Worm (Caenorhabditis elegans) whole organism, L2 larva: ENCODE results near the gene str-204.

Source experiments
- C34F6.9 ChIP-seq: fragments of 150-350 bp; optimal IDR thresholded peaks from 2 replicates; lab custom pipeline; 2014; ENCODE audit warnings: missing biosample characterization, missing genetic modification characterization
- F13H6.1 ChIP-seq: sonication (generic microtip); optimal IDR thresholded peaks from 2 replicates; lab custom pipeline; 2016; ENCODE audit warnings: missing genetic modification characterization, missing compliant biosample characterization
- R02D3.7 ChIP-seq: fragments of 150-350 bp; optimal IDR thresholded peaks from 2 replicates; lab custom pipeline; 2014; ENCODE audit warnings: missing biosample characterization, missing genetic modification characterization
- Y55F3AM.14 ChIP-seq: fragments of 200-800 bp; sonication (Bioruptor generic); optimal IDR thresholded peaks from 2 replicates; lab custom pipeline; 2018; ENCODE audit warnings: mild to moderate bottlenecking, missing genetic modification characterization, missing compliant biosample characterization
- ZK546.5 ChIP-seq: sonication (generic microtip); optimal IDR thresholded peaks from 2 replicates; lab custom pipeline; 2017; ENCODE audit warnings: missing biosample characterization, missing genetic modification characterization
- ama-1 ChIP-seq: fragments of 150-350 bp; optimal IDR thresholded peaks from 2 replicates; lab custom pipeline; 2018; ENCODE audit warnings: inconsistent platforms
- blmp-1 ChIP-seq: sonication (generic microtip); optimal IDR thresholded peaks from 2 replicates; lab custom pipeline; 2017; ENCODE audit warnings: missing genetic modification characterization, mild to moderate bottlenecking, missing compliant biosample characterization, antibody characterized with exemption, moderate library complexity; ENCODE audit not compliant: insufficient read depth
- ceh-16 ChIP-seq: fragments of 150-350 bp; optimal IDR thresholded peaks from 2 replicates; lab custom pipeline; 2014; ENCODE audit warnings: missing biosample characterization, missing genetic modification characterization
- dmd-4 ChIP-seq: sonication (generic microtip); optimal IDR thresholded peaks from 2 replicates; lab custom pipeline; 2017; ENCODE audit warnings: missing biosample characterization, missing genetic modification characterization
- elt-1 ChIP-seq: fragments of 150-350 bp; optimal IDR thresholded peaks from 2 replicates; lab custom pipeline; 2014; ENCODE audit warnings: missing biosample characterization, missing genetic modification characterization
- elt-3 ChIP-seq: sonication (generic microtip); optimal IDR thresholded peaks from 2 replicates; lab custom pipeline; 2017; ENCODE audit warnings: missing biosample characterization, missing genetic modification characterization
- fos-1 ChIP-seq: fragments of 150-350 bp; optimal IDR thresholded peaks from 2 replicates; lab custom pipeline; 2014; ENCODE audit warnings: missing biosample characterization, missing genetic modification characterization
- gmeb-1 ChIP-seq: fragments of 150-350 bp; optimal IDR thresholded peaks from 2 replicates; lab custom pipeline; 2014; ENCODE audit warnings: missing biosample characterization, missing genetic modification characterization
- lin-13 ChIP-seq: fragments of 150-350 bp; optimal IDR thresholded peaks from 2 replicates; lab custom pipeline; 2014; ENCODE audit warnings: missing biosample characterization, missing genetic modification reagents, missing genetic modification characterization
- lin-39 ChIP-seq: fragments of 150-350 bp; optimal IDR thresholded peaks from 2 replicates; lab custom pipeline; 2014; ENCODE audit warnings: missing biosample characterization, missing genetic modification reagents, missing genetic modification characterization
- lsy-2 ChIP-seq, 2 experiments: fragments of 150-350 bp in 1 of 2; sonication (generic microtip) in 1 of 2; optimal IDR thresholded peaks; 2 replicates each; lab custom pipeline; 2014 to 2017; ENCODE audit warnings: missing biosample characterization in 2 of 2, missing genetic modification characterization in 2 of 2
- mab-5 ChIP-seq: fragments of 150-350 bp; optimal IDR thresholded peaks from 2 replicates; lab custom pipeline; 2014; ENCODE audit warnings: missing biosample characterization, missing genetic modification characterization
- mbf-1 ChIP-seq: sonication (generic microtip); optimal IDR thresholded peaks from 2 replicates; lab custom pipeline; 2017; ENCODE audit warnings: missing biosample characterization, missing genetic modification characterization
- nhr-11 ChIP-seq: fragments of 150-350 bp; optimal IDR thresholded peaks from 2 replicates; lab custom pipeline; 2014; ENCODE audit warnings: missing biosample characterization, missing genetic modification characterization
- nhr-12 ChIP-seq: fragments of 150-350 bp; optimal IDR thresholded peaks from 2 replicates; lab custom pipeline; 2014; ENCODE audit warnings: missing biosample characterization, missing genetic modification characterization
- nhr-23 ChIP-seq: fragments of 150-350 bp; optimal IDR thresholded peaks from 2 replicates; lab custom pipeline; 2014; ENCODE audit warnings: missing biosample characterization, missing genetic modification reagents, missing genetic modification characterization
- nhr-25 ChIP-seq: fragments of 150-350 bp; sonication (generic microtip); optimal IDR thresholded peaks from 3 replicates; lab custom pipeline; 2014; ENCODE audit warnings: missing biosample characterization, missing genetic modification characterization
- nhr-6 ChIP-seq: fragments of 150-350 bp; optimal IDR thresholded peaks from 2 replicates; lab custom pipeline; 2014; ENCODE audit warnings: missing biosample characterization, missing genetic modification characterization
- nhr-77 ChIP-seq: fragments of 150-350 bp; optimal IDR thresholded peaks from 2 replicates; lab custom pipeline; 2014; ENCODE audit warnings: missing biosample characterization, missing genetic modification characterization
- sem-4 ChIP-seq: fragments of 150-350 bp; optimal IDR thresholded peaks from 2 replicates; lab custom pipeline; 2014; ENCODE audit warnings: missing biosample characterization, missing genetic modification reagents, missing genetic modification characterization
- skn-1 ChIP-seq: sonication (generic microtip); optimal IDR thresholded peaks from 2 replicates; lab custom pipeline; 2017; ENCODE audit warnings: missing biosample characterization, missing genetic modification characterization
- sma-3 ChIP-seq: sonication (generic microtip); optimal IDR thresholded peaks from 2 replicates; lab custom pipeline; 2016; ENCODE audit warnings: missing genetic modification reagents, missing genetic modification characterization, missing compliant biosample characterization
- sma-9 ChIP-seq, 2 experiments: fragments of 150-350 bp in 1 of 2; sonication (generic microtip) in 1 of 2; optimal IDR thresholded peaks; 2 replicates each; lab custom pipeline; 2014 to 2016; ENCODE audit warnings: missing genetic modification characterization in 2 of 2, mild to moderate bottlenecking in 1 of 2, missing biosample characterization in 1 of 2, missing compliant biosample characterization in 1 of 2, missing genetic modification reagents in 1 of 2, moderate library complexity in 1 of 2
- snpc-4 ChIP-seq: fragments of 150-350 bp; optimal IDR thresholded peaks from 2 replicates; lab custom pipeline; 2014; ENCODE audit warnings: missing biosample characterization, missing genetic modification characterization
- unc-39 ChIP-seq: fragments of 150-350 bp; optimal IDR thresholded peaks from 2 replicates; lab custom pipeline; 2014; ENCODE audit warnings: missing biosample characterization, missing genetic modification characterization
- unc-55 ChIP-seq: fragments of 150-350 bp; sonication (generic microtip); optimal IDR thresholded peaks from 3 replicates; lab custom pipeline; 2014; ENCODE audit warnings: missing biosample characterization, missing genetic modification reagents, missing genetic modification characterization
- unc-62 ChIP-seq: fragments of 150-350 bp; optimal IDR thresholded peaks from 2 replicates; lab custom pipeline; 2014; ENCODE audit warnings: missing biosample characterization, missing genetic modification reagents, missing genetic modification characterization
- ztf-4 ChIP-seq: fragments of 150-350 bp; optimal IDR thresholded peaks from 2 replicates; lab custom pipeline; 2014; ENCODE audit warnings: missing biosample characterization, missing genetic modification characterization

Gene str-204

ce11 chrV:7175201-7175600 lies 15.7 kb downstream of the str-204 start, which contains the start of gene lgc-39:
lgc-39 (plus strand) TSS chrV:7175501.
- TF ChIP-seq ZK546.5 (tag; lab: Kevin White, UChicago), result no peak
- TF ChIP-seq nhr-12 (tag; lab: Kevin White, UChicago), result no peak
- TF ChIP-seq gmeb-1 (tag; lab: Kevin White, UChicago), result no peak
- no peak for TF ChIP-seq nhr-11
- TF ChIP-seq unc-62, result no peak
- TF ChIP-seq R02D3.7 (tag; lab: Kevin White, UChicago), result no peak
- no peak for TF ChIP-seq ceh-16 (tag; lab: Kevin White, UChicago)
- no peak for TF ChIP-seq nhr-23 (tag; lab: Kevin White, UChicago)
- TF ChIP-seq lin-13 (GFP tag; lab: Kevin White, UChicago), result no peak
- TF ChIP-seq C34F6.9 (tag; lab: Kevin White, UChicago), result no peak
- TF ChIP-seq blmp-1 (tag; lab: Kevin White, UChicago), result no peak
- TF ChIP-seq mab-5 (tag; lab: Kevin White, UChicago), result no peak
- no peak for TF ChIP-seq nhr-25 (tag; lab: Kevin White, UChicago)
- TF ChIP-seq sma-9 (GFP tag; optimal IDR thresholded peaks at IDR 0.05; lab: Kevin White, UChicago), result no peak
- TF ChIP-seq sma-9 (tag; optimal IDR thresholded peaks at IDR 0.05; lab: Kevin White, UChicago), result no peak
- TF ChIP-seq mbf-1, result no peak
- TF ChIP-seq sem-4, result no peak

ce11 chrV:7178843-7179242 lies 19.4 kb downstream of the str-204 start, which contains the start of gene cpsf-2:
cpsf-2 (plus strand) TSS chrV:7179172.
- no peak for TF ChIP-seq fos-1 (tag; lab: Kevin White, UChicago)
- TF ChIP-seq unc-55, result peak; percentile 36
- TF ChIP-seq lsy-2 (tag; optimal IDR thresholded peaks at IDR 0.05; lab: Kevin White, UChicago), result peak in 1 of 2 experiments; percentile 25
- peak; percentile 28 for TF ChIP-seq C34F6.9 (tag; lab: Kevin White, UChicago)

ce11 chrV:7184549-7184948 lies 25.1 kb downstream of the str-204 start, which contains the start of gene pitr-5:
pitr-5 (plus strand) TSS chrV:7184849.
- TF ChIP-seq lin-39 (tag; lab: Kevin White, UChicago), result no peak
- no peak for TF ChIP-seq elt-1 (tag; lab: Kevin White, UChicago)
- no peak for TF ChIP-seq ama-1 (lab: Kevin White, UChicago)
- no peak for TF ChIP-seq unc-55
- no peak for TF ChIP-seq F13H6.1 (tag; lab: Kevin White, UChicago)
- no peak for TF ChIP-seq skn-1 (tag; lab: Kevin White, UChicago)
- TF ChIP-seq unc-39 (tag; lab: Kevin White, UChicago), result no peak
- TF ChIP-seq mab-5 (tag; lab: Kevin White, UChicago), result no peak
- TF ChIP-seq unc-62, result no peak
- no peak for TF ChIP-seq dmd-4
- TF ChIP-seq sma-3, result no peak
- no peak for TF ChIP-seq mbf-1
- no peak for TF ChIP-seq ztf-4 (tag; lab: Kevin White, UChicago)
- no peak for TF ChIP-seq lin-13 (GFP tag; lab: Kevin White, UChicago)
- no peak for TF ChIP-seq nhr-12 (tag; lab: Kevin White, UChicago)
- TF ChIP-seq R02D3.7 (tag; lab: Kevin White, UChicago), result no peak
- no peak for TF ChIP-seq snpc-4 (tag; lab: Kevin White, UChicago)
- TF ChIP-seq ZK546.5 (tag; lab: Kevin White, UChicago), result no peak
- TF ChIP-seq, all 48 proteins: peak for 0

- TF ChIP-seq nhr-77 (tag; lab: Kevin White, UChicago) (no peak), sma-3 (no peak), gmeb-1 (tag; lab: Kevin White, UChicago) (peak; percentile 43), elt-3 (tag; lab: Kevin White, UChicago) (no peak), ztf-4 (tag; lab: Kevin White, UChicago) (no peak), fos-1 (tag; lab: Kevin White, UChicago) (peak; percentile 81), lsy-2 (tag; optimal IDR thresholded peaks at IDR 0.05; lab: Kevin White, UChicago) (no peak), unc-39 (tag; lab: Kevin White, UChicago) (no peak), nhr-6 (tag; lab: Kevin White, UChicago) (no peak), Y55F3AM.14 (GFP tag; lab: Kevin White, UChicago) (no peak), sma-9 (GFP tag; optimal IDR thresholded peaks at IDR 0.05; lab: Kevin White, UChicago) (peak; percentile 10), sma-9 (tag; optimal IDR thresholded peaks at IDR 0.05; lab: Kevin White, UChicago) (no peak), C34F6.9 (tag; lab: Kevin White, UChicago) (no peak), snpc-4 (tag; lab: Kevin White, UChicago) (no peak)
Measured at ce11 chrV:7186599-7186998, 27.1 kb downstream of the str-204 start.
